Fruit fly (Drosophila melanogaster) whole organism, prepupa: ENCODE measurements around the gene CG43400.

Experiments
- CG11762 ChIP-seq: fragments of 200-800 bp; sonication (Bioruptor generic); optimal IDR thresholded peaks from 3 replicates; lab custom pipeline; 2016; ENCODE audit warnings: missing biosample characterization, missing genetic modification characterization; ENCODE audit not compliant: insufficient read depth
- CG16779 ChIP-seq: fragments of 200-800 bp; sonication (Bioruptor generic); optimal IDR thresholded peaks from 3 replicates; lab custom pipeline; 2017; ENCODE audit warnings: missing biosample characterization, mild to moderate bottlenecking, missing genetic modification characterization
- CG6276 ChIP-seq: fragments of 200-800 bp; sonication (Bioruptor generic); optimal IDR thresholded peaks from 2 replicates; lab custom pipeline; 2017; ENCODE audit warnings: missing biosample characterization, mild to moderate bottlenecking, missing genetic modification characterization
- Met ChIP-seq: fragments of 200-800 bp; sonication (Bioruptor generic); optimal IDR thresholded peaks from 3 replicates; lab custom pipeline; 2016; ENCODE audit warnings: missing biosample characterization, missing genetic modification characterization
- Sox14 ChIP-seq: fragments of 200-800 bp; sonication (Bioruptor generic); optimal IDR thresholded peaks from 3 replicates; lab custom pipeline; 2016; ENCODE audit warnings: missing biosample characterization, missing genetic modification characterization
- lz ChIP-seq: fragments of 200-800 bp; sonication (Bioruptor generic); optimal IDR thresholded peaks from 3 replicates; lab custom pipeline; 2016; ENCODE audit warnings: missing biosample characterization, missing genetic modification characterization

- TF ChIP-seq CG11762 (GFP tag; lab: Kevin White, UChicago) (no peak), CG16779 (tag; lab: Kevin White, UChicago) (no peak), lz (GFP tag; lab: Kevin White, UChicago) (peak; percentile 23), Sox14 (GFP tag; lab: Kevin White, UChicago) (peak; percentile 7), CG6276 (GFP tag; lab: Kevin White, UChicago) (no peak), Met (GFP tag; lab: Kevin White, UChicago) (peak; percentile 48)
Observed at dm6 chr2L:8468929-8469681, 21.4 kb upstream of the CG43400 start.
